Worm (Caenorhabditis elegans): ENCODE data around the gene K06H6.2.
A peak's percentile ranks its signal among the peaks of the same experiment; 100 is the strongest.

The K06H6.2 gene

DNA sequence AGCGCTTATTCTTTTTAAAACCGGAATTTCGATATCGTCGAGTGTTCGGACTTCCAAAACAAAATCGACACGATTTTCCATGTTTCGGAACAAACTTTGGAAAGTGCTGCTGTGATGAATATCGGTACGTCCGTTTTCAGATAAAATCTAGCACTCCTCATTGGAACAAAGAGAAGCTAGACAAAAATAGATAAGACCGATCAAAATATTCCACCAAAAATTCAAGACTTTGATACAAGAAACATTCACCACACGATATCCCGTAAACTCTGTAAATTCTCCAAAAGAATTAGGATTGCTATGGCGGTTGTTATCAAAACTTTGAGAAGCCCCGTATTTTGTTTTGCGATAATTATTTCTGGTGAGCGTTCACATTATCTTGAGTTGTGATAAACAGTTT is 42.4 kb upstream of the K06H6.2 start, which contains the start of gene C14C6.3:
C14C6.3 (plus strand) TSS at position 301 of the 400 bp plus-strand sequence.
- peak; percentile 64 for TF ChIP-seq elt-1 (tag; optimal IDR thresholded peaks at IDR 0.05)
- TF ChIP-seq fkh-10 (GFP tag; optimal IDR thresholded peaks at IDR 0.05): no peak
- TF ChIP-seq lsy-12 (tag; optimal IDR thresholded peaks at IDR 0.05): no peak
- no peak for TF ChIP-seq nfya-1 (tag; optimal IDR thresholded peaks at IDR 0.05; ENCODE audit: insufficient read depth)
- TF ChIP-seq nhr-237 (tag; optimal IDR thresholded peaks at IDR 0.05): no peak
- no peak for TF ChIP-seq ceh-82 (tag; optimal IDR thresholded peaks at IDR 0.05)
- no peak for TF ChIP-seq mml-1 (tag; optimal IDR thresholded peaks at IDR 0.05)
- no peak for TF ChIP-seq ceh-16 (tag; optimal IDR thresholded peaks at IDR 0.05)
- TF ChIP-seq daf-12 (tag; optimal IDR thresholded peaks at IDR 0.05): no peak

- TF ChIP-seq R02D3.7 (tag; optimal IDR thresholded peaks at IDR 0.05) (no peak), zag-1 (tag; optimal IDR thresholded peaks at IDR 0.05) (no peak), elt-3 (tag; optimal IDR thresholded peaks at IDR 0.05) (no peak), nhr-77 (tag; optimal IDR thresholded peaks at IDR 0.05) (no peak), nhr-43 (tag; optimal IDR thresholded peaks at IDR 0.05; ENCODE audit: poor library complexity, severe bottlenecking) (no peak), ztf-4 (tag; optimal IDR thresholded peaks at IDR 0.05) (no peak)
Observed at ce11 chrV:547980-548379, 37.6 kb upstream of the K06H6.2 start, which contains the start of gene C14C6.6. TSS of gene C14C6.6 (minus strand) at chrV:548080.

DNA sequence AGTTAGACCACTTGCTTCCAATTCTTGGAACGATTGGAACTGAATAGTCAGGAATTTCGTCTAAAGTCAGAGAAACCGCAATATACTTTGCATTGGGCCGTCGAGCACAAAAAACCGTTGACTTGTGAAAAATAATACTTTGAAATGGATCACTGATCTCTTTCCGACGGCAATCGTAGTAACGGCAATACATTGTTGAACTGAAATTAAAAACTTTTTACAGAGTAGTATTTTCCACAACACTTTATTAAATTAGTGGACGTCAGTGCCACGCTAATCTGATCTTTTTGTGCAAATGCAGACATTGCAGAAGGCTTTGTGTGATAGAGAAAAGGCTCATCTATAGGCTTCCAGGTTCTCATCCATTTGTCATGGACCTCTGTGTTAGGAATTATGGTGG is 33.2 kb upstream of the K06H6.2 start:
- TF ChIP-seq ceh-82 (tag; optimal IDR thresholded peaks at IDR 0.05) (no peak), mml-1 (tag; optimal IDR thresholded peaks at IDR 0.05) (no peak), sea-2 (GFP tag; optimal IDR thresholded peaks at IDR 0.05) (no peak), nhr-23 (tag; optimal IDR thresholded peaks at IDR 0.05) (no peak), nhr-28 (tag; optimal IDR thresholded peaks at IDR 0.05) (no peak), egl-27 (tag; optimal IDR thresholded peaks at IDR 0.05) (no peak), ZK546.5 (tag; optimal IDR thresholded peaks at IDR 0.05) (no peak), nhr-25 (tag; optimal IDR thresholded peaks at IDR 0.05) (no peak), fos-1 (tag; optimal IDR thresholded peaks at IDR 0.05) (no peak), hmg-11 (tag; optimal IDR thresholded peaks at IDR 0.05) (no peak), zag-1 (tag; optimal IDR thresholded peaks at IDR 0.05) (no peak), pha-4 (tag; optimal IDR thresholded peaks at IDR 0.05) (no peak), skn-1 (tag; optimal IDR thresholded peaks at IDR 0.05) (no peak), aly-2 (tag; optimal IDR thresholded peaks at IDR 0.05) (no peak), R02D3.7 (tag; optimal IDR thresholded peaks at IDR 0.05) (no peak), nhr-67 (tag; optimal IDR thresholded peaks at IDR 0.05) (no peak), elt-3 (tag; optimal IDR thresholded peaks at IDR 0.05) (no peak)

- no peak for TF ChIP-seq zag-1 (tag; optimal IDR thresholded peaks at IDR 0.05)
- TF ChIP-seq jun-1 (tag; optimal IDR thresholded peaks at IDR 0.05): no peak
- TF ChIP-seq nhr-67 (tag; optimal IDR thresholded peaks at IDR 0.05): no peak
- no peak for TF ChIP-seq unc-62 (GFP tag; optimal IDR thresholded peaks at IDR 0.05)
- no peak for TF ChIP-seq ztf-4 (tag; optimal IDR thresholded peaks at IDR 0.05)
- no peak for TF ChIP-seq ama-1 (optimal IDR thresholded peaks at IDR 0.05)
- TF ChIP-seq aly-2 (tag; optimal IDR thresholded peaks at IDR 0.05): no peak
- no peak for TF ChIP-seq mml-1 (tag; optimal IDR thresholded peaks at IDR 0.05)
- no peak for TF ChIP-seq elt-1 (tag; optimal IDR thresholded peaks at IDR 0.05)
- no peak for TF ChIP-seq ceh-28 (tag; optimal IDR thresholded peaks at IDR 0.05)
- TF ChIP-seq nhr-25 (tag; optimal IDR thresholded peaks at IDR 0.05): no peak
- no peak for TF ChIP-seq nfya-1 (tag; optimal IDR thresholded peaks at IDR 0.05; ENCODE audit: insufficient read depth)
- no peak for TF ChIP-seq fos-1 (tag; optimal IDR thresholded peaks at IDR 0.05)
- no peak for TF ChIP-seq eor-1 (tag; optimal IDR thresholded peaks at IDR 0.05)
Observed at ce11 chrV:553067-553466, 32.5 kb upstream of the K06H6.2 start, which contains the start of gene C14C6.8. TSS of gene C14C6.8 (minus strand) at chrV:553167.

- TF ChIP-seq ama-1 (optimal IDR thresholded peaks at IDR 0.05) (no peak), ZK546.5 (tag; optimal IDR thresholded peaks at IDR 0.05) (no peak), egl-27 (tag; optimal IDR thresholded peaks at IDR 0.05) (no peak), R02D3.7 (tag; optimal IDR thresholded peaks at IDR 0.05) (no peak), elt-3 (tag; optimal IDR thresholded peaks at IDR 0.05) (no peak), aly-2 (tag; optimal IDR thresholded peaks at IDR 0.05) (no peak), nhr-12 (tag; optimal IDR thresholded peaks at IDR 0.05) (no peak), lin-15B (tag; optimal IDR thresholded peaks at IDR 0.05) (no peak), eor-1 (tag; optimal IDR thresholded peaks at IDR 0.05) (no peak), ceh-82 (tag; optimal IDR thresholded peaks at IDR 0.05) (no peak), nhr-67 (tag; optimal IDR thresholded peaks at IDR 0.05) (no peak), nhr-43 (tag; optimal IDR thresholded peaks at IDR 0.05; ENCODE audit: poor library complexity, severe bottlenecking) (no peak), lin-39 (tag; optimal IDR thresholded peaks at IDR 0.05) (no peak), hmg-11 (tag; optimal IDR thresholded peaks at IDR 0.05) (no peak), nhr-237 (tag; optimal IDR thresholded peaks at IDR 0.05) (no peak), elt-2 (tag; optimal IDR thresholded peaks at IDR 0.05) (no peak), tbx-2 (tag; optimal IDR thresholded peaks at IDR 0.05) (no peak), pha-4 (tag; optimal IDR thresholded peaks at IDR 0.05) (no peak), zag-1 (tag; optimal IDR thresholded peaks at IDR 0.05) (no peak)
Observed at ce11 chrV:556055-556454, 29.5 kb upstream of the K06H6.2 start, which contains the start of gene srx-8. TSS of gene srx-8 (minus strand) at chrV:556155.

Measured in whole organism, L3 larva.